Worm (Caenorhabditis elegans): ENCODE measurements around the gene cyp-13A2.

The cyp-13A2 gene

DNA sequence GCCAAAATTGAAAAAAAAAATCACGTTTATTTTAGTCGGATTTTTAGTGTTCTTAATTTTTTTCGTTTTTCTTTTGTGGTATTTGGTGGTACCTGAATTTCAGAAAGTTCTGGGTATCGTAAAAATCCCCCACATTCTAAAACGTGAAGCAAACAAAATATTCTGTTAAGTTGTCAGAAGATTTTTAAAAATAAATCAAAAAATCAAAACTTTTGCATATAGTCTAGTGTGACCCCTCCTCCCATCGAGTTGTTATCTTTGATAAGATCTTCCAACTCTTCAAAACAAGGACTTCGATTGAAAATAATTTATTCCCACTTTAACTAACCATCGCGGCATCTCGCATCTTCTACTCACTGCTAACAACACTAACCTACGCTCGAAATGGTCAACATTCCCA, 41.7 kb upstream of the cyp-13A2 start, which contains the start of gene ZK938.1:
Gene ZK938.1 (plus strand): TSS at position 301 of the 400 bp plus-strand sequence.
- TF ChIP-seq M03D4.4 (tag; optimal IDR thresholded peaks at IDR 0.05) (no peak), tbx-8 (GFP tag; optimal IDR thresholded peaks at IDR 0.05) (no peak), snpc-4 (tag; optimal IDR thresholded peaks at IDR 0.05) (no peak), zip-8 (tag; optimal IDR thresholded peaks at IDR 0.05) (no peak), mep-1 (tag; optimal IDR thresholded peaks at IDR 0.05) (no peak), hlh-1 (tag; optimal IDR thresholded peaks at IDR 0.05) (no peak), sptf-1 (tag; optimal IDR thresholded peaks at IDR 0.05) (no peak), ceh-83 (GFP tag; optimal IDR thresholded peaks at IDR 0.05) (no peak), lsy-2 (tag; optimal IDR thresholded peaks at IDR 0.05) (no peak), pha-4 (tag; optimal IDR thresholded peaks at IDR 0.05) (no peak), ces-1 (GFP tag; optimal IDR thresholded peaks at IDR 0.05) (no peak), mls-2 (tag; optimal IDR thresholded peaks at IDR 0.05) (no peak), drap-1 (GFP tag; optimal IDR thresholded peaks at IDR 0.05) (no peak), ztf-11 (tag; optimal IDR thresholded peaks at IDR 0.05) (no peak)

DNA sequence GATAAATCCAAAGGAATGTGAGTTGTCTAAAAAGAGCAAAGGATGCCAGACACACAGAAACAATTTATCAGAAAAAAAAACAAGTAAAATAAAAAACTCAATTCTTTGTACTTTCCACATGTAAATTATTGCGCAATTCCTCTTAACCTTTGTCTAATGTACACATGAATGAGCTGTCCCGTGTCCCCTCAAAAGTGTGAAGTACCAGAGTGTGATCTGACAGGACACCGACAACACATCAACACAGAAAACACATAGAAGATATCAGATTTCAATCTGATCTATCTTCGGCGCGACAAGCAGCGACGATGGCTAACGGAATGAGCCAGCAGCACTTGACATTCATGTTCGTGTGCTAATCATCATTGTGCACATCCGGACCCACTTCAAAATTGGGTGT, 41.1 kb upstream of the cyp-13A2 start:
- TF ChIP-seq zip-8 (tag; optimal IDR thresholded peaks at IDR 0.05) (peak; percentile 74), ztf-11 (tag; optimal IDR thresholded peaks at IDR 0.05) (no peak), nhr-2 (tag; optimal IDR thresholded peaks at IDR 0.05) (peak; percentile 77)

- TF ChIP-seq unc-120 (tag; optimal IDR thresholded peaks at IDR 0.05; ENCODE audit: poor library complexity, severe bottlenecking) (no peak), nhr-2 (tag; optimal IDR thresholded peaks at IDR 0.05) (peak; percentile 22)
Observed at ce11 chrII:9827852-9828251, 40.4 kb upstream of the cyp-13A2 start, which contains the start of gene eyg-1. eyg-1 (minus strand) TSS chrII:9827952.

DNA sequence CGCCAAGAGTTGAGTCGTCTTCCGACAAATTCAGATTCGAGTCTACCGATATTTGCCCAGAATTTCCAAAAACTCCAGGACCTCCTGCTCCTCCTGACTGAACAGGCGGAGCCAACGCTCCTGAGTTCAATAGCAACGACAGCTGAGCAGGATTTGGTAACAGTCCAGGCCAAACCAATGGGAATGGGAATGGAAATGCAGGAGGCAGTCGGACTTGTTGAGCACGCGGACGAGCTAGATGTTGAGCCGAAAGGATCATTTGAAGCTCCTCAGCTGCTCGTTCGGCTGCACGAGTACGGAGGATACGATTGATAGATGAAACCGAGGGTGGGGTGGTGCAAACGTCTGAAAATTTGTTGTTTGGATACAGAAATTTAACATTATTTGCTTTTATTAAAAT, 39.5 kb upstream of the cyp-13A2 start:
- TF ChIP-seq elt-3 (tag; optimal IDR thresholded peaks at IDR 0.05), result no peak
- TF ChIP-seq cnd-1 (tag; optimal IDR thresholded peaks at IDR 0.05), result no peak
- TF ChIP-seq lin-32 (GFP tag; optimal IDR thresholded peaks at IDR 0.05), result no peak
- no peak for TF ChIP-seq M03D4.4 (tag; optimal IDR thresholded peaks at IDR 0.05)
- TF ChIP-seq blmp-1 (tag; optimal IDR thresholded peaks at IDR 0.05), result no peak
- no peak for TF ChIP-seq ztf-11 (tag; optimal IDR thresholded peaks at IDR 0.05)
- TF ChIP-seq mab-5 (tag; optimal IDR thresholded peaks at IDR 0.05), result no peak
- TF ChIP-seq nhr-28 (tag; optimal IDR thresholded peaks at IDR 0.05), result no peak
- no peak for TF ChIP-seq pha-4 (tag; optimal IDR thresholded peaks at IDR 0.05)
- no peak for TF ChIP-seq snpc-4 (tag; optimal IDR thresholded peaks at IDR 0.05)
- no peak for TF ChIP-seq sptf-1 (tag; optimal IDR thresholded peaks at IDR 0.05)
- no peak for TF ChIP-seq nhr-76 (tag; optimal IDR thresholded peaks at IDR 0.05)
- no peak for TF ChIP-seq ceh-43 (GFP tag; optimal IDR thresholded peaks at IDR 0.05)
- no peak for TF ChIP-seq zip-8 (tag; optimal IDR thresholded peaks at IDR 0.05)
- TF ChIP-seq lsy-2 (tag; optimal IDR thresholded peaks at IDR 0.05), result no peak
- TF ChIP-seq mep-1 (tag; optimal IDR thresholded peaks at IDR 0.05), result no peak

DNA sequence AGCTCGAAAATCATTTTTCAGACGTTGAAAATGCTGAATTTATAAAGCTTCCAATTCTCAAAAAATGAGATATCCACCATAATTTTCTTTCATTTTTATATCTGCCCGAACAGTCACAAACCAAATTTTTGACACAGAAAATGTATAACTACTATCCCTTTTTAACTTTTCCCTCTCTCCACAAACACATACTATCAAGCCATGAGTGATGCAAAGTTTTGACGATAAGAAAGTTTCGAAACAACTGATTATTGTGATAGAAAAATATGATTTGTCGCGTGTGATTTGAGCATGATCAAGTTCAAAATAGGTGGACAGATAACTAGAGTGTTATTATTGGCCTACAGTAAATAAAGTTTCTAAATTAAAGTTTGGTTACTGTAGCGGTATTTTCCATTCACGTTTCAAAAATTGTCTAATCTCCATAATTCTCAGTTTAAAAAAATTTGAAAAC, 20.1 kb upstream of the cyp-13A2 start, which contains the start of gene cyp-13A8:
Gene cyp-13A8 (minus strand): TSS at position 51 of the 454 bp plus-strand sequence.
- TF ChIP-seq ceh-83 (GFP tag; optimal IDR thresholded peaks at IDR 0.05) (no peak), blmp-1 (tag; optimal IDR thresholded peaks at IDR 0.05) (no peak), pha-4 (tag; optimal IDR thresholded peaks at IDR 0.05) (no peak)

DNA sequence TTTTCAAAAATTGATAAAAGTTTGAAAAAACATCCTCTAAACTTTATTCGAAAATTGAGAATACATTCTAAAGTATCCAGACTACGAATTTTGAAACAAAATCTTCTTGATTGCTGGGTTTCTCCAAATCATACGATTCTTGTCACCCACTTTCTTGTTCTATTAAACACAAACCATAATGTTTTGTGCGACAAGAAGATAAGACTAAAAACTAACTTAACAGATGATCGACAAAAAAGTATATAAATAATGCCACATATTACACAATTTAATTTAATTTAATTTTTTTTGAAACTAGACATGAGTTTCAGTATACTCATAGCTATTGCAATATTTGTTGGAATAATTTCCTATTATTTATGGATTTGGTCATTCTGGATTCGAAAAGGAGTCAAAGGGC, 15.9 kb upstream of the cyp-13A2 start, which contains the start of gene cyp-13A7:
Gene cyp-13A7 (plus strand): TSS at position 301 of the 400 bp plus-strand sequence.
- TF ChIP-seq flh-1 (GFP tag; optimal IDR thresholded peaks at IDR 0.05) (no peak), nhr-76 (tag; optimal IDR thresholded peaks at IDR 0.05) (no peak), pha-4 (tag; optimal IDR thresholded peaks at IDR 0.05) (no peak), lin-32 (GFP tag; optimal IDR thresholded peaks at IDR 0.05) (no peak), ces-1 (GFP tag; optimal IDR thresholded peaks at IDR 0.05) (no peak), unc-120 (tag; optimal IDR thresholded peaks at IDR 0.05; ENCODE audit: poor library complexity, severe bottlenecking) (no peak), lsy-2 (tag; optimal IDR thresholded peaks at IDR 0.05) (no peak), nhr-12 (tag; optimal IDR thresholded peaks at IDR 0.05) (no peak), mep-1 (tag; optimal IDR thresholded peaks at IDR 0.05) (no peak), snpc-4 (tag; optimal IDR thresholded peaks at IDR 0.05) (no peak), lin-13 (tag; optimal IDR thresholded peaks at IDR 0.05) (no peak), nhr-28 (tag; optimal IDR thresholded peaks at IDR 0.05) (no peak), mls-2 (tag; optimal IDR thresholded peaks at IDR 0.05) (no peak), ceh-83 (GFP tag; optimal IDR thresholded peaks at IDR 0.05) (no peak)

ce11 chrII:9802642-9803041, 15.2 kb upstream of the cyp-13A2 start, which contains the start of gene cyp-13A6:
cyp-13A6 (minus strand) TSS chrII:9802821.
- no peak for TF ChIP-seq ceh-43 (GFP tag; optimal IDR thresholded peaks at IDR 0.05)
- no peak for TF ChIP-seq sptf-1 (tag; optimal IDR thresholded peaks at IDR 0.05)

All from whole organism, mixed stage, embryonic.